Worm (Caenorhabditis elegans) whole organism, mixed stage, embryonic: ENCODE measurements around the gene cyp-35A4.

ENCODE experiments used
- blmp-1 ChIP-seq: fragments of 150-350 bp; optimal IDR thresholded peaks from 2 replicates; lab custom pipeline; 2014; ENCODE audit warnings: missing biosample characterization, missing genetic modification characterization
- lin-13 ChIP-seq: fragments of 150-350 bp; optimal IDR thresholded peaks from 2 replicates; lab custom pipeline; 2014; ENCODE audit warnings: missing biosample characterization, missing genetic modification characterization
- nhr-28 ChIP-seq: fragments of 150-350 bp; optimal IDR thresholded peaks from 2 replicates; lab custom pipeline; 2014; ENCODE audit warnings: missing biosample characterization, missing genetic modification characterization
- unc-120 ChIP-seq: sonication (generic microtip); optimal IDR thresholded peaks from 2 replicates; lab custom pipeline; 2017; ENCODE audit warnings: missing genetic modification characterization, missing compliant biosample characterization; ENCODE audit not compliant: poor library complexity, severe bottlenecking
- ztf-11 ChIP-seq: fragments of 150-350 bp; optimal IDR thresholded peaks from 2 replicates; lab custom pipeline; 2014; ENCODE audit warnings: missing biosample characterization, missing genetic modification characterization

ce11 chrV:4043632-4044031 is 12.2 kb downstream of the cyp-35A4 start, which contains the start of gene phat-3:
- no peak for TF ChIP-seq ztf-11 (tag; lab: Kevin White, UChicago)
- TF ChIP-seq lin-13 (tag; lab: Kevin White, UChicago): no peak
- no peak for TF ChIP-seq nhr-28
- TF ChIP-seq blmp-1 (tag; lab: Kevin White, UChicago): no peak
- TF ChIP-seq unc-120 (tag; lab: Kevin White, UChicago): no peak
